Fruit fly (Drosophila melanogaster) whole organism, embryonic: ENCODE measurements around the gene p24-2.
A peak's percentile ranks its signal among the peaks of the same experiment; 100 is the strongest.

Source experiments
- Bdp1 ChIP-seq: fragments of 200-800 bp; sonication (Bioruptor generic); optimal IDR thresholded peaks from 3 replicates; lab custom pipeline; 2016; ENCODE audit warnings: missing biosample characterization, missing genetic modification characterization
- C15 ChIP-seq: fragments of 200-800 bp; sonication (Bioruptor generic); IDR thresholded peaks from 3 replicates; pipeline ENCODE4 v1.3.6; 2022; ENCODE audit warnings: missing biosample characterization, missing genetic modification characterization
- CG10431 ChIP-seq: fragments of 200-800 bp; sonication (Bioruptor generic); optimal IDR thresholded peaks from 3 replicates; lab custom pipeline; 2018; ENCODE audit warnings: missing biosample characterization, mild to moderate bottlenecking, missing genetic modification characterization
- CG10565 ChIP-seq: fragments of 200-800 bp; sonication (Bioruptor generic); optimal IDR thresholded peaks from 3 replicates; lab custom pipeline; 2016; ENCODE audit warnings: missing biosample characterization, mild to moderate bottlenecking, missing genetic modification characterization
- CG10979 ChIP-seq: fragments of 200-800 bp; sonication (Bioruptor generic); optimal IDR thresholded peaks from 2 replicates; lab custom pipeline; 2018; ENCODE audit warnings: missing biosample characterization, mild to moderate bottlenecking, missing genetic modification characterization, moderate library complexity
- CG1233 ChIP-seq: fragments of 200-800 bp; sonication (Bioruptor generic); optimal IDR thresholded peaks from 4 replicates; lab custom pipeline; 2018; ENCODE audit warnings: missing biosample characterization, mild to moderate bottlenecking, missing genetic modification characterization
- CG14710 ChIP-seq: fragments of 200-800 bp; sonication (Bioruptor generic); optimal IDR thresholded peaks from 3 replicates; lab custom pipeline; 2019; ENCODE audit warnings: missing biosample characterization, mild to moderate bottlenecking, missing genetic modification characterization, moderate library complexity
- CG15011 ChIP-seq: fragments of 200-800 bp; sonication (Bioruptor generic); optimal IDR thresholded peaks from 3 replicates; lab custom pipeline; 2018; ENCODE audit warnings: missing biosample characterization, mild to moderate bottlenecking, missing genetic modification characterization
- CG16863 ChIP-seq: fragments of 200-800 bp; sonication (Bioruptor generic); optimal IDR thresholded peaks from 3 replicates; lab custom pipeline; 2016; ENCODE audit warnings: missing biosample characterization, missing genetic modification characterization
- CG30403 ChIP-seq: fragments of 200-800 bp; sonication (Bioruptor generic); optimal IDR thresholded peaks from 3 replicates; lab custom pipeline; 2016; ENCODE audit warnings: missing biosample characterization, missing genetic modification characterization
- CG34422 ChIP-seq: fragments of 200-800 bp; sonication (Bioruptor generic); IDR thresholded peaks from 3 replicates; pipeline ENCODE4 v1.3.6; 2022; ENCODE audit warnings: missing biosample characterization, missing genetic modification characterization
- CG4328 ChIP-seq: fragments of 200-800 bp; sonication (Bioruptor generic); optimal IDR thresholded peaks from 3 replicates; lab custom pipeline; 2017; ENCODE audit warnings: missing biosample characterization, missing genetic modification reagents, missing genetic modification characterization
- CG6791 ChIP-seq: fragments of 200-800 bp; sonication (Bioruptor generic); IDR thresholded peaks from 3 replicates; pipeline ENCODE4 v1.3.6; 2022; ENCODE audit warnings: missing biosample characterization, missing genetic modification characterization; ENCODE audit not compliant: partially characterized antibody
- CG6813 ChIP-seq: fragments of 200-800 bp; sonication (Bioruptor generic); optimal IDR thresholded peaks from 2 replicates; lab custom pipeline; 2017; ENCODE audit warnings: missing biosample characterization, missing genetic modification characterization, mild to moderate bottlenecking, moderate library complexity, missing genetic modification reagents
- CG7271 ChIP-seq: fragments of 200-800 bp; sonication (Bioruptor generic); optimal IDR thresholded peaks from 2 replicates; lab custom pipeline; 2018; ENCODE audit warnings: missing biosample characterization, mild to moderate bottlenecking, missing genetic modification characterization, moderate library complexity
- CG7928 ChIP-seq: fragments of 200-800 bp; sonication (Bioruptor generic); optimal IDR thresholded peaks from 2 replicates; lab custom pipeline; 2017; ENCODE audit warnings: missing biosample characterization, mild to moderate bottlenecking, missing genetic modification characterization
- CG8290 ChIP-seq, 3 experiments: fragments of 200-800 bp; sonication (Bioruptor generic); optimal IDR thresholded peaks; 2 replicates each; lab custom pipeline; 2016 to 2019; ENCODE audit warnings: missing biosample characterization in 3 of 3, missing genetic modification characterization in 3 of 3, mild to moderate bottlenecking in 2 of 3, moderate library complexity in 1 of 3
- CG8359 ChIP-seq: fragments of 200-800 bp; sonication (Bioruptor generic); optimal IDR thresholded peaks from 2 replicates; lab custom pipeline; 2017; ENCODE audit warnings: missing biosample characterization, mild to moderate bottlenecking, missing genetic modification characterization, borderline replicate concordance
- CrebB ChIP-seq: fragments of 200-800 bp; sonication (Bioruptor generic); optimal IDR thresholded peaks from 3 replicates; lab custom pipeline; 2018; ENCODE audit warnings: missing biosample characterization, mild to moderate bottlenecking, missing genetic modification characterization
- Doc3 ChIP-seq: fragments of 200-800 bp; sonication (Bioruptor generic); IDR thresholded peaks from 3 replicates; pipeline ENCODE4 v1.3.6; 2022; ENCODE audit warnings: missing biosample characterization, missing genetic modification characterization; ENCODE audit not compliant: partially characterized antibody
- E2f2 ChIP-seq: fragments of 200-800 bp; sonication (Bioruptor generic); IDR thresholded peaks from 2 replicates; pipeline ENCODE4 v1.3.6; 2022; ENCODE audit warnings: missing biosample characterization, missing genetic modification characterization
- Ets65A ChIP-seq: fragments of 200-800 bp; sonication (Bioruptor generic); peaks from one replicate; lab custom pipeline; 2016; ENCODE audit warnings: missing biosample characterization, missing genetic modification characterization
- Gsc ChIP-seq: fragments of 200-800 bp; sonication (Bioruptor generic); IDR thresholded peaks from 2 replicates; pipeline ENCODE4 v1.3.6; 2022; ENCODE audit warnings: missing biosample characterization, missing genetic modification characterization
- H15 ChIP-seq: fragments of 200-800 bp; sonication (Bioruptor generic); IDR thresholded peaks from 3 replicates; pipeline ENCODE4 v1.3.6; 2022; ENCODE audit warnings: missing biosample characterization, missing genetic modification characterization
- HHEX ChIP-seq: fragments of 200-800 bp; sonication (Bioruptor generic); optimal IDR thresholded peaks from 3 replicates; lab custom pipeline; 2017; ENCODE audit warnings: missing biosample characterization, mild to moderate bottlenecking, missing genetic modification characterization, missing genetic modification reagents
- Jarid2 ChIP-seq: fragments of 200-800 bp; sonication (Bioruptor generic); optimal IDR thresholded peaks from 3 replicates; lab custom pipeline; 2017; ENCODE audit warnings: mild to moderate bottlenecking, missing biosample characterization, missing genetic modification reagents, missing genetic modification characterization
- MTF-1 ChIP-seq: fragments of 200-800 bp; sonication (Bioruptor generic); optimal IDR thresholded peaks from 2 replicates; lab custom pipeline; 2018; ENCODE audit warnings: missing biosample characterization, mild to moderate bottlenecking, missing genetic modification characterization, borderline replicate concordance
- Med ChIP-seq: fragments of 200-800 bp; sonication (Bioruptor generic); peaks from one replicate; lab custom pipeline; 2016; ENCODE audit warnings: missing biosample characterization, missing genetic modification characterization, mild to moderate bottlenecking, inconsistent platforms, moderate library complexity
- Mes4 ChIP-seq: fragments of 200-800 bp; sonication (Bioruptor generic); optimal IDR thresholded peaks from 2 replicates; lab custom pipeline; 2016; ENCODE audit warnings: missing biosample characterization, missing genetic modification characterization
- Rx ChIP-seq: fragments of 200-800 bp; sonication (Bioruptor generic); IDR thresholded peaks from 2 replicates; pipeline ENCODE4 v1.3.6; 2022; ENCODE audit warnings: missing biosample characterization, missing genetic modification characterization
- Side ChIP-seq: fragments of 200-800 bp; sonication (Bioruptor generic); optimal IDR thresholded peaks from 2 replicates; lab custom pipeline; 2016; ENCODE audit warnings: missing biosample characterization, missing genetic modification characterization
- Sox102F ChIP-seq: fragments of 200-800 bp; sonication (Bioruptor generic); optimal IDR thresholded peaks from 2 replicates; lab custom pipeline; 2018; ENCODE audit warnings: missing biosample characterization, mild to moderate bottlenecking, missing genetic modification characterization, moderate library complexity
- TFAM ChIP-seq: fragments of 200-800 bp; sonication (Bioruptor generic); optimal IDR thresholded peaks from 2 replicates; lab custom pipeline; 2017; ENCODE audit warnings: missing biosample characterization, missing genetic modification characterization, inconsistent platforms
- ap ChIP-seq: fragments of 200-800 bp; sonication (Bioruptor generic); IDR thresholded peaks from 2 replicates; pipeline ENCODE4 v1.3.6; 2022; ENCODE audit warnings: missing biosample characterization, missing genetic modification characterization
- btn ChIP-seq: fragments of 200-800 bp; sonication (Bioruptor generic); optimal IDR thresholded peaks from 2 replicates; lab custom pipeline; 2016; ENCODE audit warnings: missing biosample characterization, missing genetic modification characterization
- cad ChIP-seq: fragments of >200 bp; optimal IDR thresholded peaks from 2 replicates; lab custom pipeline; 2017; ENCODE audit warnings: missing biosample characterization, missing genetic modification characterization
- cas ChIP-seq: fragments of 200-800 bp; sonication (Bioruptor generic); IDR thresholded peaks from 2 replicates; pipeline ENCODE4 v1.3.6; 2022; ENCODE audit warnings: missing biosample characterization, missing genetic modification characterization
- crol ChIP-seq: fragments of 200-800 bp; sonication (Bioruptor generic); IDR thresholded peaks from 2 replicates; pipeline ENCODE4 v1.3.6; 2022; ENCODE audit warnings: missing biosample characterization, missing genetic modification characterization
- fd102C ChIP-seq: fragments of 200-800 bp; sonication (Bioruptor generic); optimal IDR thresholded peaks from 2 replicates; lab custom pipeline; 2018; ENCODE audit warnings: missing biosample characterization, mild to moderate bottlenecking, missing genetic modification characterization, moderate library complexity
- fu2 ChIP-seq: fragments of 200-800 bp; sonication (Bioruptor generic); optimal IDR thresholded peaks from 2 replicates; lab custom pipeline; 2016; ENCODE audit warnings: missing biosample characterization, missing genetic modification characterization
- grau ChIP-seq: fragments of 200-800 bp; optimal IDR thresholded peaks from 3 replicates; lab custom pipeline; 2019; ENCODE audit warnings: missing biosample characterization, mild to moderate bottlenecking, missing genetic modification characterization, moderate library complexity
- kni ChIP-seq: fragments of 200-800 bp; sonication (Bioruptor generic); optimal IDR thresholded peaks from 3 replicates; lab custom pipeline; 2017; ENCODE audit warnings: mild to moderate bottlenecking, missing biosample characterization, missing genetic modification reagents, missing genetic modification characterization
- nom ChIP-seq: fragments of 200-800 bp; sonication (Bioruptor generic); optimal IDR thresholded peaks from 2 replicates; lab custom pipeline; 2017; ENCODE audit warnings: missing biosample characterization, missing genetic modification characterization, mild to moderate bottlenecking, moderate library complexity, missing genetic modification reagents
- pb ChIP-seq: fragments of 200-800 bp; sonication (Bioruptor generic); optimal IDR thresholded peaks from 3 replicates; lab custom pipeline; 2016; ENCODE audit warnings: missing biosample characterization, missing genetic modification characterization
- pfk ChIP-seq: fragments of 200-800 bp; sonication (Bioruptor generic); optimal IDR thresholded peaks from 2 replicates; lab custom pipeline; 2018; ENCODE audit warnings: missing biosample characterization, mild to moderate bottlenecking, missing genetic modification characterization, moderate library complexity
- phol ChIP-seq: fragments of 200-800 bp; sonication (Bioruptor generic); optimal IDR thresholded peaks from 3 replicates; lab custom pipeline; 2018; ENCODE audit warnings: missing biosample characterization, mild to moderate bottlenecking, missing genetic modification characterization, moderate library complexity
- rib ChIP-seq: fragments of 200-800 bp; sonication (Bioruptor generic); IDR thresholded peaks from 2 replicates; pipeline ENCODE4 v1.3.6; 2022; ENCODE audit warnings: missing biosample characterization, missing genetic modification characterization
- schlank ChIP-seq: fragments of 200-800 bp; sonication (Bioruptor generic); optimal IDR thresholded peaks from 2 replicates; lab custom pipeline; 2018; ENCODE audit warnings: missing biosample characterization, mild to moderate bottlenecking, missing genetic modification characterization
- slp2 ChIP-seq: fragments of 200-800 bp; sonication (Bioruptor generic); optimal IDR thresholded peaks from 2 replicates; lab custom pipeline; 2016; ENCODE audit warnings: missing biosample characterization, missing genetic modification characterization
- twi ChIP-seq: fragments of 200-800 bp; optimal IDR thresholded peaks from 2 replicates; lab custom pipeline; 2019; ENCODE audit warnings: missing biosample characterization, mild to moderate bottlenecking, missing genetic modification characterization, moderate library complexity

Gene p24-2

dm6 chr3R:9701148-9701703 lies 8.6 kb upstream of the p24-2 start (continued):
- TF ChIP-seq Med (GFP tag; lab: Kevin White, UChicago) (peak; percentile 80), fu2 (no peak), CG7928 (GFP tag; lab: Kevin White, UChicago) (no peak), CG4328 (GFP tag; lab: Kevin White, UChicago) (peak; percentile 16), HHEX (peak; percentile 67), CG6791 (GFP tag; lab: Robert Waterston, UW) (no peak), rib (GFP tag; lab: Robert Waterston, UW) (no peak), CG7271 (no peak), pb (GFP tag; lab: Kevin White, UChicago) (peak; percentile 9), CG30403 (no peak), btn (GFP tag; lab: Kevin White, UChicago) (no peak), C15 (GFP tag; lab: Robert Waterston, UW) (no peak), Gsc (GFP tag; lab: Robert Waterston, UW) (no peak), CG16863 (GFP tag; lab: Kevin White, UChicago) (no peak), Rx (no peak), TFAM (GFP tag; lab: Kevin White, UChicago) (no peak), MTF-1 (GFP tag; lab: Kevin White, UChicago) (peak; percentile 56), schlank (tag; lab: Kevin White, UChicago) (peak; percentile 28), kni (GFP tag; lab: Kevin White, UChicago) (no peak), Sox102F (GFP tag; lab: Kevin White, UChicago) (peak; percentile 17), CG6813 (peak; percentile 46), Jarid2 (GFP tag; lab: Kevin White, UChicago) (no peak), CG34422 (no peak), twi (tag; lab: Kevin White, UChicago) (no peak), CG14710 (tag; lab: Kevin White, UChicago) (no peak), CG10431 (no peak), Side (GFP tag; lab: Kevin White, UChicago) (peak; percentile 28), E2f2 (no peak), fd102C (GFP tag; lab: Kevin White, UChicago) (no peak), H15 (GFP tag; lab: Robert Waterston, UW) (no peak), ap (GFP tag; lab: Robert Waterston, UW) (no peak), CG10565 (no peak), Bdp1 (GFP tag; lab: Kevin White, UChicago) (peak; percentile 5), CG8359 (no peak), CG1233 (GFP tag; lab: Kevin White, UChicago) (peak; percentile 51), CG15011 (no peak), Mes4 (no peak), pfk (no peak), cas (GFP tag; lab: Robert Waterston, UW) (no peak), nom (GFP tag; lab: Kevin White, UChicago) (no peak), Ets65A (no peak), crol (GFP tag; lab: Robert Waterston, UW) (no peak), CrebB (no peak), cad (GFP tag; lab: Kevin White, UChicago) (no peak), CG8290 (GFP tag; optimal IDR thresholded peaks at IDR 0.05; lab: Kevin White, UChicago) (no peak), CG8290 (tag; optimal IDR thresholded peaks at IDR 0.05; lab: Kevin White, UChicago) (peak in 1 of 2 experiments; percentile 62), CG10979 (tag; lab: Kevin White, UChicago) (no peak), phol (tag; lab: Kevin White, UChicago) (no peak), Doc3 (GFP tag; lab: Robert Waterston, UW) (no peak), grau (no peak), slp2 (GFP tag; lab: Kevin White, UChicago) (no peak)
